Worm (Caenorhabditis elegans): ENCODE measurements around the gene C06E4.2.

DNA sequence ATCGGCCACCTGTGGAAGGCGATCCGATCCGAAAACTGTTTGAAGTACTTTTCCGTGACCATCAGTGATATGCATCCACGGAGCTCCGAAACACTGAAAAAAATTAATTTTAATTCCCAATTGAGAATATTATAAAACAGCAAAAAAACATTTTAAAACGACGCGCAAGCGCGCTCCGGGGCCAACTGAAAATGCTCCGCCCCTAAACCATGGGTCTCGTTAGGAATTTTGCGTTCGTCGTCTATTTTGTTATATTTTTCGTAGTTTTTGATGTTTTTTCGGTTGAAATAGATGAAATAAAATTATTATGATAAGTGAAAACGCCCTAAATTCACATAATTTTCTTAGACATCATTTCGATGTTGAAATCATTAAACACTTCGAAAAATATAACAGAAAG is 36.2 kb upstream of the C06E4.2 start:
- TF ChIP-seq nfya-1 (tag; optimal IDR thresholded peaks at IDR 0.05) (no peak), hlh-15 (tag; optimal IDR thresholded peaks at IDR 0.05) (no peak), madf-2 (tag; optimal IDR thresholded peaks at IDR 0.05) (no peak), pha-4 (tag; optimal IDR thresholded peaks at IDR 0.05) (no peak), ama-1 (optimal IDR thresholded peaks at IDR 0.05) (no peak), lin-11 (tag; optimal IDR thresholded peaks at IDR 0.05) (no peak), lim-6 (tag; optimal IDR thresholded peaks at IDR 0.05) (no peak), pat-9 (tag; optimal IDR thresholded peaks at IDR 0.05) (no peak), npax-4 (tag; optimal IDR thresholded peaks at IDR 0.05) (no peak), sdc-2 (tag; optimal IDR thresholded peaks at IDR 0.05) (no peak)
